Fruit fly (Drosophila melanogaster): ENCODE data around the gene Glyp.

The Glyp gene

DNA sequence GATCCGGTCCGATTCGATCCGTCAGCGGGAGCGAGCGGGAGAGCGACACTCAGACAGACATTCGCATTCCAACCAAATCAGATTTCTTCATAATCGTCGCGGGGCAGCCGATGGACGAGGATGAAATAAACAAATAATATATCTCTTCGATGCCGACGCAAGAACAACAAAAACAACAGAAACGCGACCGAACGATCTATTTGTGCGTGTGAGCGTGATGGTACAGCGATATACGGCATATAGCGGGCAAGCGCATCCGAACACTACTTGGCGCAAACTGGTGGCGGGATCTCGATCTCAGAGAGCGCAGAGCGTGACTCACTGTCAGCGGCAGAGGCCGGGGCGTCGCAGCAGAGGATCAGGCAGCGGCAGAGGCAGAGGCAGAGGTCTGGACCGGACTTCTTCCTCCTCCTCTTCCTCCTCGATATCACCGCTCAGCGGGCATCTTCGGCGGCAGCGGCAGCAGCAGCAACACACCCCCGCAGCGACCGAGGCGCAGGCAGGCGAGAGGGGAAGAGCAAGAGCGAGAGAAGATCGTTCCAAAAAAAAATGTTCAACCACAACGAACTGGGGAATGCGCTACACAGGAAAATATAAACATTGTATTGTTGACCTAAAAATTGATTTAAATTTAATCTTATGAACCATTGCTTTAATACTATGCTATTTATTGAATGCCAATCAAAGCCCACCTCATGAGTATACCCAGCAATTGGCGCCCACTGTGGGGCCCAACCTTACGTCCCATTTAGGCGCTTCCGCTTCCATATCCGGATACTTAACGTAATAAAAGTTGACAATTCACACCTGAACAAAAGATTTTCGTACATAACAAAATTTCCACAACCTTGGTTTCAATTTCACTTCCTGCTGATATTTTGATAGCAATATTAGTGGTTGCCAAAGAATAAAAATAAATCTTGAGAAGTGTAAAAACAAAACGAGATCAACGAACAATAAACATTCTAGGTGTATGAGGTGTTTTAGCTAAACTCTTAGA is 30.9 kb downstream of the Glyp start (continued):
- TF ChIP-seq CG10274 (GFP tag; optimal IDR thresholded peaks at IDR 0.05) = peak; percentile 98
- TF ChIP-seq chif (GFP tag; optimal IDR thresholded peaks at IDR 0.05) = peak; percentile 19 to 62
- TF ChIP-seq D19A (tag; optimal IDR thresholded peaks at IDR 0.05) = peak; percentile 91
- peak; percentile 59; the same call in 1 of the 3 replicates for TF ChIP-seq CG2199 (GFP tag; IDR thresholded peaks at IDR 0.05)
- TF ChIP-seq HLH54F (GFP tag; optimal IDR thresholded peaks at IDR 0.05) = peak; percentile 34
- TF ChIP-seq sob (GFP tag; IDR thresholded peaks at IDR 0.05) = peak; percentile 50; the same call in 1 of the 2 replicates
- no peak for TF ChIP-seq croc (GFP tag; conservative IDR thresholded peaks at IDR 0.05)
- TF ChIP-seq CG14965 (GFP tag; optimal IDR thresholded peaks at IDR 0.05; ENCODE audit: borderline replicate concordance) = no peak
- no peak for TF ChIP-seq knrl (GFP tag; IDR thresholded peaks at IDR 0.05; ENCODE audit: partially characterized antibody)
- TF ChIP-seq CG11456 (GFP tag; IDR thresholded peaks at IDR 0.05) = peak; percentile 23; the same call in 1 of the 3 replicates
- no peak for TF ChIP-seq Sry-β (GFP tag; optimal IDR thresholded peaks at IDR 0.05)
- no peak for TF ChIP-seq lov (optimal IDR thresholded peaks at IDR 0.05)
- TF ChIP-seq lov (GFP tag; IDR thresholded peaks at IDR 0.05) = 0 out of 3 replicates have a peak, but pooled peaks have one; percentile 52
- peak; percentile 47 for TF ChIP-seq Xrp1 (GFP tag; IDR thresholded peaks at IDR 0.05)
- TF ChIP-seq zf30C (GFP tag; optimal IDR thresholded peaks at IDR 0.05) = peak; percentile 40
- peak; percentile 63 for TF ChIP-seq slbo (GFP tag; IDR thresholded peaks at IDR 0.05)
- TF ChIP-seq CG2116 (GFP tag; optimal IDR thresholded peaks at IDR 0.05) = no peak
- peak; percentile 3 for TF ChIP-seq CG12104 (GFP tag; optimal IDR thresholded peaks at IDR 0.05)
- no peak for TF ChIP-seq lab (GFP tag; optimal IDR thresholded peaks at IDR 0.05)
- TF ChIP-seq CG1792 (GFP tag; optimal IDR thresholded peaks at IDR 0.05) = no peak
- TF ChIP-seq en (GFP tag; optimal IDR thresholded peaks at IDR 0.05) = no peak
- no peak for TF ChIP-seq NC2α (GFP tag; optimal IDR thresholded peaks at IDR 0.05)
- peak; percentile 65 for TF ChIP-seq CG2120 (GFP tag; optimal IDR thresholded peaks at IDR 0.05)
- no peak for TF ChIP-seq CG12299 (tag; optimal IDR thresholded peaks at IDR 0.05)
- peak; percentile 62 for TF ChIP-seq nom (GFP tag; optimal IDR thresholded peaks at IDR 0.05)
- no peak for TF ChIP-seq gt (GFP tag; IDR thresholded peaks at IDR 0.05)
- TF ChIP-seq Ada2b (GFP tag; IDR thresholded peaks at IDR 0.05) = peak; percentile 32
- no peak for TF ChIP-seq YL-1 (GFP tag; optimal IDR thresholded peaks at IDR 0.05)
- TF ChIP-seq CG17328 (GFP tag; IDR thresholded peaks at IDR 0.05) = 0 out of 2 replicates have a peak, but pooled peaks have one; percentile 6
- no peak for TF ChIP-seq CG11398 (GFP tag; optimal IDR thresholded peaks at IDR 0.05)
- no peak for TF ChIP-seq Hmr (GFP tag; optimal IDR thresholded peaks at IDR 0.05)
- TF ChIP-seq Sox102F (GFP tag; optimal IDR thresholded peaks at IDR 0.05) = peak; percentile 62
- TF ChIP-seq Bgb (GFP tag; IDR thresholded peaks at IDR 0.05; ENCODE audit: partially characterized antibody) = no peak; the same call in 1 of the 2 replicates
- TF ChIP-seq CG6175 (GFP tag; IDR thresholded peaks at IDR 0.05) = peak; percentile 87; the same call in 2 of the 3 replicates
- TF ChIP-seq Dek (tag; optimal IDR thresholded peaks at IDR 0.05) = no peak
- peak; percentile 15 for TF ChIP-seq grau (tag; optimal IDR thresholded peaks at IDR 0.05)
- TF ChIP-seq CG6791 (GFP tag; IDR thresholded peaks at IDR 0.05; ENCODE audit: partially characterized antibody) = 0 out of 3 replicates have a peak, but pooled peaks have one; percentile 26
- TF ChIP-seq abd-A (tag; optimal IDR thresholded peaks at IDR 0.05) = peak; percentile 58
- no peak for TF ChIP-seq amos (GFP tag; IDR thresholded peaks at IDR 0.05; ENCODE audit: partially characterized antibody)
- no peak for TF ChIP-seq Hr51 (GFP tag; optimal IDR thresholded peaks at IDR 0.05)
- no peak for TF ChIP-seq CG10321 (GFP tag; IDR thresholded peaks at IDR 0.05)
- TF ChIP-seq CG3407 (GFP tag; optimal IDR thresholded peaks at IDR 0.05) = peak; percentile 13
- TF ChIP-seq CG11695 (GFP tag; IDR thresholded peaks at IDR 0.05) = peak; percentile 28; the same call in 1 of the 3 replicates
- TF ChIP-seq ab (GFP tag; optimal IDR thresholded peaks at IDR 0.05) = peak; percentile 47
- TF ChIP-seq fd96Cb (tag; optimal IDR thresholded peaks at IDR 0.05) = peak; percentile 49
- TF ChIP-seq CG10147 (GFP tag; optimal IDR thresholded peaks at IDR 0.05) = no peak
- no peak for TF ChIP-seq kah (GFP tag; optimal IDR thresholded peaks at IDR 0.05)
